Fruit fly (Drosophila melanogaster) whole organism, embryonic: ENCODE results near the gene Ddc.

Experiments used
- CG11093 ChIP-seq: fragments of 200-800 bp; sonication (Bioruptor generic); IDR thresholded peaks from 3 replicates; pipeline ENCODE4 v1.3.6; 2022; ENCODE audit warnings: missing biosample characterization, missing genetic modification characterization
- CG11504 ChIP-seq: fragments of 200-800 bp; sonication (Bioruptor generic); optimal IDR thresholded peaks from 3 replicates; lab custom pipeline; 2019; ENCODE audit warnings: missing biosample characterization, mild to moderate bottlenecking, missing genetic modification characterization, moderate library complexity
- CG11696 ChIP-seq: fragments of 200-800 bp; sonication (Bioruptor generic); IDR thresholded peaks from 2 replicates; pipeline ENCODE4 v1.3.6; 2022; ENCODE audit warnings: missing biosample characterization, missing genetic modification characterization
- CG12769 ChIP-seq: fragments of 200-800 bp; sonication (Bioruptor generic); optimal IDR thresholded peaks from 2 replicates; lab custom pipeline; 2019; ENCODE audit warnings: missing biosample characterization, mild to moderate bottlenecking, missing genetic modification characterization, moderate library complexity
- CG13894 ChIP-seq: fragments of 200-800 bp; sonication (Bioruptor generic); optimal IDR thresholded peaks from 3 replicates; lab custom pipeline; 2018; ENCODE audit warnings: missing biosample characterization, mild to moderate bottlenecking, missing genetic modification characterization, moderate library complexity
- CG14014 ChIP-seq: fragments of 200-800 bp; sonication (Bioruptor generic); IDR thresholded peaks from 2 replicates; pipeline ENCODE4 v1.3.6; 2022; ENCODE audit warnings: missing biosample characterization, missing genetic modification characterization
- CG15073 ChIP-seq: fragments of 200-800 bp; sonication (Bioruptor generic); optimal IDR thresholded peaks from 2 replicates; lab custom pipeline; 2016; ENCODE audit warnings: missing biosample characterization, missing genetic modification characterization
- CG17802 ChIP-seq: fragments of 200-800 bp; sonication (Bioruptor generic); optimal IDR thresholded peaks from 2 replicates; lab custom pipeline; 2018; ENCODE audit warnings: missing biosample characterization, mild to moderate bottlenecking, missing genetic modification characterization, moderate library complexity
- CG17829 ChIP-seq: fragments of 200-800 bp; optimal IDR thresholded peaks from 2 replicates; lab custom pipeline; 2019; ENCODE audit warnings: missing biosample characterization, mild to moderate bottlenecking, missing genetic modification characterization, moderate library complexity
- CG2199 ChIP-seq: fragments of 200-800 bp; sonication (Bioruptor generic); IDR thresholded peaks from 3 replicates; pipeline ENCODE4 v1.3.6; 2022; ENCODE audit warnings: missing biosample characterization, missing genetic modification characterization
- CG32532 ChIP-seq: fragments of 200-800 bp; sonication (Bioruptor generic); IDR thresholded peaks from 2 replicates; pipeline ENCODE4 v1.3.6; 2022; ENCODE audit warnings: missing biosample characterization, missing genetic modification characterization
- CG3847 ChIP-seq: fragments of 200-800 bp; sonication (Bioruptor generic); IDR thresholded peaks from 2 replicates; pipeline ENCODE4 v1.3.6; 2022; ENCODE audit warnings: missing biosample characterization, missing genetic modification characterization
- CG4360 ChIP-seq: fragments of 200-800 bp; sonication (Bioruptor generic); IDR thresholded peaks from 2 replicates; pipeline ENCODE4 v1.3.6; 2022; ENCODE audit warnings: missing biosample characterization, missing genetic modification characterization
- CG6854 ChIP-seq: fragments of 200-800 bp; sonication (Bioruptor generic); optimal IDR thresholded peaks from 3 replicates; lab custom pipeline; 2017; ENCODE audit warnings: missing biosample characterization, mild to moderate bottlenecking, missing genetic modification characterization
- CG9437 ChIP-seq: fragments of 200-800 bp; sonication (Bioruptor generic); optimal IDR thresholded peaks from 2 replicates; lab custom pipeline; 2018; ENCODE audit warnings: missing biosample characterization, mild to moderate bottlenecking, missing genetic modification characterization
- CG9932 ChIP-seq: fragments of 200-800 bp; sonication (Bioruptor generic); IDR thresholded peaks from 2 replicates; pipeline ENCODE4 v1.3.6; 2022; ENCODE audit warnings: missing biosample characterization, missing genetic modification characterization
- Eip74EF ChIP-seq, 2 experiments: fragments of 200-800 bp in 1 of 2; fragments of >200 bp in 1 of 2; sonication (Bioruptor generic) in 1 of 2; optimal IDR thresholded peaks; 2 replicates each; lab custom pipeline; 2017 to 2019; ENCODE audit warnings: missing biosample characterization in 2 of 2, missing genetic modification characterization in 2 of 2, mild to moderate bottlenecking in 1 of 2, moderate library complexity in 1 of 2
- HLH54F ChIP-seq: fragments of 200-800 bp; sonication (Bioruptor generic); optimal IDR thresholded peaks from 3 replicates; lab custom pipeline; 2016; ENCODE audit warnings: missing biosample characterization, missing genetic modification characterization
- HLHmδ ChIP-seq: fragments of 200-800 bp; sonication (Bioruptor generic); optimal IDR thresholded peaks from 2 replicates; lab custom pipeline; 2018; ENCODE audit warnings: missing biosample characterization, mild to moderate bottlenecking, missing genetic modification characterization, moderate library complexity
- Med ChIP-seq: fragments of 200-800 bp; sonication (Bioruptor generic); peaks from one replicate; lab custom pipeline; 2016; ENCODE audit warnings: missing biosample characterization, missing genetic modification characterization, mild to moderate bottlenecking, inconsistent platforms, moderate library complexity
- NC2α ChIP-seq: fragments of 200-800 bp; sonication (Bioruptor generic); optimal IDR thresholded peaks from 2 replicates; lab custom pipeline; 2016; ENCODE audit warnings: missing biosample characterization, missing genetic modification characterization
- Ptx1 ChIP-seq: fragments of 200-800 bp; sonication (Bioruptor generic); IDR thresholded peaks from 2 replicates; pipeline ENCODE4 v1.3.6; 2022; ENCODE audit warnings: missing biosample characterization, missing genetic modification characterization
- abd-A ChIP-seq: fragments of 200-800 bp; sonication (Bioruptor generic); optimal IDR thresholded peaks from 3 replicates; lab custom pipeline; 2019; ENCODE audit warnings: missing biosample characterization, mild to moderate bottlenecking, missing genetic modification characterization, moderate library complexity
- bbx ChIP-seq: fragments of 200-800 bp; sonication (Bioruptor generic); IDR thresholded peaks from 2 replicates; pipeline ENCODE4 v1.3.6; 2022; ENCODE audit warnings: missing biosample characterization, missing genetic modification characterization; ENCODE audit not compliant: partially characterized antibody
- bigmax ChIP-seq: fragments of 200-800 bp; sonication (Bioruptor generic); optimal IDR thresholded peaks from 2 replicates; lab custom pipeline; 2018; ENCODE audit warnings: missing biosample characterization, mild to moderate bottlenecking, missing genetic modification characterization
- chinmo ChIP-seq: fragments of 200-800 bp; sonication (Bioruptor generic); IDR thresholded peaks from 4 replicates; pipeline ENCODE4 v1.3.6; 2022; ENCODE audit warnings: missing biosample characterization, missing genetic modification characterization; ENCODE audit not compliant: partially characterized antibody
- dysf ChIP-seq: fragments of 200-800 bp; sonication (Bioruptor generic); IDR thresholded peaks from 3 replicates; pipeline ENCODE4 v1.3.6; 2022; ENCODE audit warnings: missing biosample characterization, missing genetic modification characterization
- eve ChIP-seq, 2 experiments: fragments of >200 bp; optimal IDR thresholded peaks; 2 replicates each; lab custom pipeline; 2017; ENCODE audit warnings: missing biosample characterization in 2 of 2, missing genetic modification characterization in 2 of 2
- grau ChIP-seq: fragments of 200-800 bp; optimal IDR thresholded peaks from 3 replicates; lab custom pipeline; 2019; ENCODE audit warnings: missing biosample characterization, mild to moderate bottlenecking, missing genetic modification characterization, moderate library complexity
- mirr ChIP-seq: fragments of 200-800 bp; sonication (Bioruptor generic); optimal IDR thresholded peaks from 3 replicates; lab custom pipeline; 2018; ENCODE audit warnings: missing biosample characterization, mild to moderate bottlenecking, missing genetic modification characterization
- pfk ChIP-seq: fragments of 200-800 bp; sonication (Bioruptor generic); optimal IDR thresholded peaks from 2 replicates; lab custom pipeline; 2018; ENCODE audit warnings: missing biosample characterization, mild to moderate bottlenecking, missing genetic modification characterization, moderate library complexity
- pros ChIP-seq: fragments of 200-800 bp; sonication (Bioruptor generic); optimal IDR thresholded peaks from 3 replicates; lab custom pipeline; 2019; ENCODE audit warnings: missing biosample characterization, mild to moderate bottlenecking, missing genetic modification characterization, moderate library complexity
- rib ChIP-seq: fragments of 200-800 bp; sonication (Bioruptor generic); IDR thresholded peaks from 2 replicates; pipeline ENCODE4 v1.3.6; 2022; ENCODE audit warnings: missing biosample characterization, missing genetic modification characterization
- ro ChIP-seq: fragments of 200-800 bp; sonication (Bioruptor generic); IDR thresholded peaks from 2 replicates; pipeline ENCODE4 v1.3.6; 2022; ENCODE audit warnings: missing biosample characterization, missing genetic modification characterization
- sc ChIP-seq, 3 experiments: fragments of >200 bp in 2 of 3; fragments of 200-800 bp in 1 of 3; sonication (Bioruptor generic) in 1 of 3; optimal IDR thresholded peaks; 2 replicates in 2 of 3; 3 replicates in 1 of 3; lab custom pipeline; 2017; ENCODE audit warnings: mild to moderate bottlenecking in 1 of 3, missing biosample characterization in 1 of 3, missing genetic modification characterization in 1 of 3, missing genetic modification reagents in 1 of 3
- sd ChIP-seq: fragments of 200-800 bp; sonication (Bioruptor generic); optimal IDR thresholded peaks from 3 replicates; lab custom pipeline; 2018; ENCODE audit warnings: missing biosample characterization, mild to moderate bottlenecking, missing genetic modification characterization, moderate library complexity
- sens ChIP-seq: fragments of 200-800 bp; sonication (Bioruptor generic); peaks from one replicate; lab custom pipeline; 2016; ENCODE audit warnings: missing biosample characterization, missing genetic modification characterization
- sens-2 ChIP-seq: fragments of 200-800 bp; sonication (Bioruptor generic); IDR thresholded peaks from 2 replicates; pipeline ENCODE4 v1.3.6; 2022; ENCODE audit warnings: missing biosample characterization, missing genetic modification characterization
- sob ChIP-seq: fragments of 200-800 bp; sonication (Bioruptor generic); IDR thresholded peaks from 2 replicates; pipeline ENCODE4 v1.3.6; 2022; ENCODE audit warnings: missing biosample characterization, missing genetic modification characterization
- stc ChIP-seq: fragments of 200-800 bp; sonication (Bioruptor generic); IDR thresholded peaks from 2 replicates; pipeline ENCODE4 v1.3.6; 2022; ENCODE audit warnings: missing biosample characterization, missing genetic modification characterization
- wdn ChIP-seq: fragments of 200-800 bp; sonication (Bioruptor generic); IDR thresholded peaks from 2 replicates; pipeline ENCODE4 v1.3.6; 2022; ENCODE audit warnings: missing biosample characterization, missing genetic modification characterization

Ddc gene

DNA sequence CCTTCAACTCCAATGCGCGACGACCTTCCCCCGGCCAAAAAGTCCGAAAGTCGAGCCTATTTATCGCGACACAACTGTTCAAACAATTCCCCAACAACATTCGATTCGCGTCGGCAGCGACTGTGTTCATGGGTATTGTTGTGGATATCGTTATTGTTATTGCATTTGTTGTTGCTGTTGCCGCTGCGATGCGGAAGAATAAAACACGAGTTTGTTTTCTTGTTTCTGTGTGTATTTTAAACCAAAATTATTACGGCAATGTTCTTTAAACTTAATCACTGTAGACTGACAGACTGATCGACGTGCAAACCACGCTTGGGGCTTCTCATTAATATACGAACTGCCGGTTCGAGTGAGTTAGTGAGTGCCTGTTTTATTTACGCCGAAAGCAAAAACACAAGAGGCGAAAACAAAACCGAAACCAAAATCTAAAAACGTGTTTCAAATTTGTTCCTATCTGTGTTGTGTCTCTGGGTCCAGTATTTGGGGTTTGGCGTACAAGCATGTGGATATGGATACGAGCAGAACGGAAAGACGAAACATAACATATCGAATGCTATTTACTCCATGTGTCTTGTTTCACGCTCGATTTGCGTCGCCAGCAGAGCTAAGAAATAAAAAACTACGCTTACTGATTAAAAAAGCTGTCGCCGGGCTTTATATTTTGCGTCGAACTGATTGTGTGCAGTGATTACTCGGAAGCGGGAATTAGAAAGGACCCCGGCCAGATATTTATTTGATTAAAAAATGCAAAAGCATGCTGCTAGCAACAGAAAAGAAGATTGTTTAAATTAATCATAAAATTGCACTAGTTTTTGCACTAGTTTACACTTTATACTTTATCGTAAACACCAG lies 39.7 kb upstream of the Ddc start:
- no peak for TF ChIP-seq bbx (GFP tag; lab: Robert Waterston, UW)
- TF ChIP-seq CG12769 = peak; percentile 17
- TF ChIP-seq wdn (GFP tag; lab: Robert Waterston, UW) = no peak
- 0 out of 3 replicates have a peak, but pooled peaks have one; percentile 1 for TF ChIP-seq CG11093 (GFP tag; lab: Robert Waterston, UW)
- TF ChIP-seq mirr = peak; percentile 51
- no peak for TF ChIP-seq bigmax
- TF ChIP-seq dysf = 0 out of 3 replicates have a peak, but pooled peaks have one; percentile 1
- peak; percentile 65 for TF ChIP-seq sens
- peak; percentile 6 for TF ChIP-seq CG9437 (GFP tag; lab: Kevin White, UChicago)
- TF ChIP-seq sob = 0 out of 2 replicates have a peak, but pooled peaks have one; percentile 2
- no peak for TF ChIP-seq sens-2 (GFP tag; lab: Robert Waterston, UW)
- peak; percentile 54 for TF ChIP-seq abd-A (tag; lab: Kevin White, UChicago)
- 0 out of 2 replicates have a peak, but pooled peaks have one; percentile 28 for TF ChIP-seq CG3847 (GFP tag; lab: Robert Waterston, UW)
- peak; percentile 72 for TF ChIP-seq CG2199
- no peak for TF ChIP-seq CG17829 (tag; lab: Kevin White, UChicago)
- no peak for TF ChIP-seq Ptx1 (GFP tag; lab: Robert Waterston, UW)
- peak in 1 of 2 experiments; percentile 71 for TF ChIP-seq Eip74EF (GFP tag; optimal IDR thresholded peaks at IDR 0.05; lab: Kevin White, UChicago)
- TF ChIP-seq grau (tag; lab: Kevin White, UChicago) = peak; percentile 26
- no peak for TF ChIP-seq CG17802 (tag; lab: Kevin White, UChicago)
- TF ChIP-seq CG15073 (GFP tag; lab: Kevin White, UChicago) = peak; percentile 94
- TF ChIP-seq ro = 0 out of 2 replicates have a peak, but pooled peaks have one; percentile 5
- peak; percentile 84 for TF ChIP-seq pfk (GFP tag; lab: Kevin White, UChicago)
- TF ChIP-seq CG4360 (GFP tag; lab: Robert Waterston, UW) = peak; percentile 60
- TF ChIP-seq HLHmδ = peak; percentile 43
- TF ChIP-seq CG13894 (tag; lab: Kevin White, UChicago) = peak; percentile 2
- peak; percentile 37 for TF ChIP-seq sd (tag; lab: Kevin White, UChicago)
- 0 out of 2 replicates have a peak, but pooled peaks have one; percentile 29 for TF ChIP-seq rib (GFP tag; lab: Robert Waterston, UW)
- no peak for TF ChIP-seq HLH54F (GFP tag; lab: Kevin White, UChicago)
- TF ChIP-seq CG11504 (tag; lab: Kevin White, UChicago) = no peak
- TF ChIP-seq sc (optimal IDR thresholded peaks at IDR 0.05; lab: Kevin White, UChicago) = no peak
- peak; percentile 1 for TF ChIP-seq sc (GFP tag; optimal IDR thresholded peaks at IDR 0.05; lab: Kevin White, UChicago)
- no peak for TF ChIP-seq CG11696
- TF ChIP-seq NC2α = peak; percentile 4
- TF ChIP-seq eve (GFP tag; optimal IDR thresholded peaks at IDR 0.05; lab: Kevin White, UChicago) = peak in 1 of 2 experiments; percentile 9
- TF ChIP-seq Med = peak; percentile 50
- TF ChIP-seq pros (GFP tag; lab: Kevin White, UChicago) = no peak
- peak; percentile 8 for TF ChIP-seq CG6854
- TF ChIP-seq CG9932 = 0 out of 2 replicates have a peak, but pooled peaks have one; percentile 37
- TF ChIP-seq CG32532 = no peak
- 0 out of 2 replicates have a peak, but pooled peaks have one; percentile 2 for TF ChIP-seq stc (GFP tag; lab: Robert Waterston, UW)
- TF ChIP-seq chinmo (GFP tag; lab: Robert Waterston, UW) = peak; percentile 82; the same call in 3 of the 4 replicates
- TF ChIP-seq CG14014 (GFP tag; lab: Robert Waterston, UW) = peak; percentile 18; the same call in 1 of the 2 replicates
